Fruit fly (Drosophila melanogaster) whole organism, prepupa: ENCODE measurements around the gene Hibch.

Experiments used
- Blimp-1 ChIP-seq: fragments of 200-800 bp; sonication (Bioruptor generic); optimal IDR thresholded peaks from 3 replicates; lab custom pipeline; 2017; ENCODE audit warnings: missing biosample characterization, missing genetic modification characterization, mild to moderate bottlenecking, moderate library complexity, missing genetic modification reagents
- CG10631 ChIP-seq: fragments of 200-800 bp; sonication (Bioruptor generic); optimal IDR thresholded peaks from 2 replicates; lab custom pipeline; 2016; ENCODE audit warnings: missing biosample characterization, missing genetic modification characterization
- CG10669 ChIP-seq: fragments of 200-800 bp; sonication (Bioruptor generic); optimal IDR thresholded peaks from 3 replicates; lab custom pipeline; 2018; ENCODE audit warnings: missing biosample characterization, mild to moderate bottlenecking, missing genetic modification characterization, moderate library complexity
- CG11294 ChIP-seq: fragments of 200-800 bp; sonication (Bioruptor generic); IDR thresholded peaks from 2 replicates; pipeline ENCODE4 v1.3.6; 2022; ENCODE audit warnings: missing biosample characterization, missing genetic modification characterization
- CG11762 ChIP-seq: fragments of 200-800 bp; sonication (Bioruptor generic); optimal IDR thresholded peaks from 3 replicates; lab custom pipeline; 2016; ENCODE audit warnings: missing biosample characterization, missing genetic modification characterization; ENCODE audit not compliant: insufficient read depth
- CG11902 ChIP-seq: fragments of 200-800 bp; sonication (Bioruptor generic); optimal IDR thresholded peaks from 3 replicates; lab custom pipeline; 2016; ENCODE audit warnings: missing biosample characterization, missing genetic modification characterization
- CG15336 ChIP-seq: fragments of 200-800 bp; sonication (Bioruptor generic); IDR thresholded peaks from 2 replicates; pipeline ENCODE4 v1.3.6; 2022; ENCODE audit warnings: missing biosample characterization, missing genetic modification characterization
- CG3032 ChIP-seq: fragments of 200-800 bp; optimal IDR thresholded peaks from 2 replicates; lab custom pipeline; 2019; ENCODE audit warnings: missing biosample characterization, mild to moderate bottlenecking, missing genetic modification characterization, moderate library complexity
- CG31627 ChIP-seq: fragments of 200-800 bp; sonication (Bioruptor generic); optimal IDR thresholded peaks from 3 replicates; lab custom pipeline; 2016; ENCODE audit warnings: missing biosample characterization, missing genetic modification characterization
- CG32006 ChIP-seq: fragments of 200-800 bp; sonication (Bioruptor generic); optimal IDR thresholded peaks from 3 replicates; lab custom pipeline; 2017; ENCODE audit warnings: missing biosample characterization, mild to moderate bottlenecking, missing genetic modification characterization
- CG34406 ChIP-seq: fragments of 200-800 bp; sonication (Bioruptor generic); optimal IDR thresholded peaks from 3 replicates; lab custom pipeline; 2016; ENCODE audit warnings: missing biosample characterization, missing genetic modification characterization
- CG6163 ChIP-seq: fragments of 200-800 bp; sonication (Bioruptor generic); IDR thresholded peaks from 3 replicates; pipeline ENCODE4 v1.3.6; 2022; ENCODE audit warnings: missing biosample characterization, missing genetic modification characterization
- CG6276 ChIP-seq: fragments of 200-800 bp; sonication (Bioruptor generic); optimal IDR thresholded peaks from 2 replicates; lab custom pipeline; 2017; ENCODE audit warnings: missing biosample characterization, mild to moderate bottlenecking, missing genetic modification characterization
- CG6792 ChIP-seq: fragments of 200-800 bp; sonication (Bioruptor generic); optimal IDR thresholded peaks from 3 replicates; lab custom pipeline; 2016; ENCODE audit warnings: missing biosample characterization, missing genetic modification characterization
- CG6808 ChIP-seq: fragments of 200-800 bp; sonication (Bioruptor generic); optimal IDR thresholded peaks from 3 replicates; lab custom pipeline; 2017; ENCODE audit warnings: missing biosample characterization, missing genetic modification characterization, mild to moderate bottlenecking, moderate library complexity, missing genetic modification reagents
- CG7368 ChIP-seq: fragments of 200-800 bp; sonication (Bioruptor generic); optimal IDR thresholded peaks from 3 replicates; lab custom pipeline; 2016; ENCODE audit warnings: missing biosample characterization, missing genetic modification characterization
- CG8319 ChIP-seq: fragments of 200-800 bp; sonication (Bioruptor generic); optimal IDR thresholded peaks from 3 replicates; lab custom pipeline; 2016; ENCODE audit warnings: missing biosample characterization, missing genetic modification characterization
- CG8632 ChIP-seq: fragments of 200-800 bp; sonication (Bioruptor generic); optimal IDR thresholded peaks from 3 replicates; lab custom pipeline; 2016; ENCODE audit warnings: missing biosample characterization, missing genetic modification characterization
- CG9139 ChIP-seq: fragments of 200-800 bp; sonication (Bioruptor generic); optimal IDR thresholded peaks from 3 replicates; lab custom pipeline; 2017; ENCODE audit warnings: missing biosample characterization, mild to moderate bottlenecking, missing genetic modification characterization
- Eip75B ChIP-seq: fragments of 200-800 bp; sonication (Bioruptor generic); optimal IDR thresholded peaks from 3 replicates; lab custom pipeline; 2016; ENCODE audit warnings: missing biosample characterization, missing genetic modification characterization
- Eip78C ChIP-seq: fragments of 200-800 bp; sonication (Bioruptor generic); peaks from one replicate; lab custom pipeline; 2016; ENCODE audit warnings: missing biosample characterization, missing genetic modification characterization
- Ets96B ChIP-seq: fragments of 200-800 bp; optimal IDR thresholded peaks from 2 replicates; lab custom pipeline; 2019; ENCODE audit warnings: missing biosample characterization, mild to moderate bottlenecking, missing genetic modification characterization, moderate library complexity
- Gug ChIP-seq: fragments of 200-800 bp; sonication (Bioruptor generic); IDR thresholded peaks from 2 replicates; pipeline ENCODE4 v1.3.6; 2022; ENCODE audit warnings: missing biosample characterization, missing genetic modification characterization
- Hr39 ChIP-seq: fragments of 200-800 bp; sonication (Bioruptor generic); optimal IDR thresholded peaks from 2 replicates; lab custom pipeline; 2016; ENCODE audit warnings: missing biosample characterization, missing genetic modification characterization
- Lpt ChIP-seq: fragments of 200-800 bp; sonication (Bioruptor generic); optimal IDR thresholded peaks from 3 replicates; lab custom pipeline; 2016; ENCODE audit warnings: missing biosample characterization, missing genetic modification characterization
- Sox14 ChIP-seq: fragments of 200-800 bp; sonication (Bioruptor generic); optimal IDR thresholded peaks from 3 replicates; lab custom pipeline; 2016; ENCODE audit warnings: missing biosample characterization, missing genetic modification characterization
- Sox15 ChIP-seq: fragments of 200-800 bp; sonication (Bioruptor generic); optimal IDR thresholded peaks from 3 replicates; lab custom pipeline; 2016; ENCODE audit warnings: missing biosample characterization, missing genetic modification characterization
- achi ChIP-seq: fragments of 200-800 bp; sonication (Bioruptor generic); optimal IDR thresholded peaks from 3 replicates; lab custom pipeline; 2016; ENCODE audit warnings: missing biosample characterization, missing genetic modification characterization
- acj6 ChIP-seq: fragments of 200-800 bp; sonication (Bioruptor generic); optimal IDR thresholded peaks from 3 replicates; lab custom pipeline; 2016; ENCODE audit warnings: missing biosample characterization, missing genetic modification characterization
- cyc ChIP-seq: fragments of 200-800 bp; sonication (Bioruptor generic); optimal IDR thresholded peaks from 3 replicates; lab custom pipeline; 2016; ENCODE audit warnings: missing biosample characterization, missing genetic modification characterization
- dac ChIP-seq: fragments of 200-800 bp; sonication (Bioruptor generic); optimal IDR thresholded peaks from 2 replicates; lab custom pipeline; 2017; ENCODE audit warnings: missing biosample characterization, mild to moderate bottlenecking, missing genetic modification characterization
- dsx ChIP-seq: fragments of 200-800 bp; optimal IDR thresholded peaks from 3 replicates; lab custom pipeline; 2019; ENCODE audit warnings: missing biosample characterization, mild to moderate bottlenecking, missing genetic modification characterization, moderate library complexity; ENCODE audit not compliant: poor library complexity, severe bottlenecking
- eg ChIP-seq: fragments of 200-800 bp; sonication (Bioruptor generic); IDR thresholded peaks from 3 replicates; pipeline ENCODE4 v1.3.6; 2022; ENCODE audit warnings: missing biosample characterization, missing genetic modification characterization
- esn ChIP-seq: fragments of 200-800 bp; sonication (Bioruptor generic); optimal IDR thresholded peaks from 2 replicates; lab custom pipeline; 2016; ENCODE audit warnings: missing biosample characterization, mild to moderate bottlenecking, missing genetic modification characterization, moderate library complexity
- lz ChIP-seq: fragments of 200-800 bp; sonication (Bioruptor generic); optimal IDR thresholded peaks from 3 replicates; lab custom pipeline; 2016; ENCODE audit warnings: missing biosample characterization, missing genetic modification characterization
- net ChIP-seq: fragments of 200-800 bp; sonication (Bioruptor generic); optimal IDR thresholded peaks from 3 replicates; lab custom pipeline; 2016; ENCODE audit warnings: missing biosample characterization, missing genetic modification characterization
- spab ChIP-seq: fragments of 200-800 bp; sonication (Bioruptor generic); optimal IDR thresholded peaks from 2 replicates; lab custom pipeline; 2017; ENCODE audit warnings: missing biosample characterization, mild to moderate bottlenecking, missing genetic modification characterization, missing genetic modification reagents
- topi ChIP-seq: fragments of 200-800 bp; sonication (Bioruptor generic); optimal IDR thresholded peaks from 3 replicates; lab custom pipeline; 2016; ENCODE audit warnings: missing biosample characterization, missing genetic modification characterization
- vri ChIP-seq: fragments of 200-800 bp; sonication (Bioruptor generic); optimal IDR thresholded peaks from 3 replicates; lab custom pipeline; 2016; ENCODE audit warnings: missing biosample characterization, mild to moderate bottlenecking, missing genetic modification characterization

Hibch gene

dm6 chr3R:15342926-15343685 lies 13.9 kb upstream of the Hibch start, which contains the start of gene Nagk (continued):
- TF ChIP-seq Eip75B (GFP tag; lab: Kevin White, UChicago) = peak; percentile 72
- TF ChIP-seq CG31627 (GFP tag; lab: Kevin White, UChicago) = peak; percentile 67
- TF ChIP-seq CG11294 = no peak; the same call in 1 of the 2 replicates
- peak; percentile 50 for TF ChIP-seq CG7368
- TF ChIP-seq CG6276 = no peak
- no peak for TF ChIP-seq vri (GFP tag; lab: Kevin White, UChicago)
- peak; percentile 22; the same call in 1 of the 3 replicates for TF ChIP-seq CG6163 (GFP tag; lab: Robert Waterston, UW)
- peak; percentile 46 for TF ChIP-seq CG11762 (GFP tag; lab: Kevin White, UChicago)
- peak; percentile 39 for TF ChIP-seq CG11902 (GFP tag; lab: Kevin White, UChicago)
- peak; percentile 95 for TF ChIP-seq Eip78C (GFP tag; lab: Kevin White, UChicago)
- TF ChIP-seq net (GFP tag; lab: Kevin White, UChicago) = peak; percentile 68
- no peak for TF ChIP-seq CG9139 (GFP tag; lab: Kevin White, UChicago)
- no peak; the same call in 1 of the 2 replicates for TF ChIP-seq CG15336 (GFP tag; lab: Robert Waterston, UW)
- TF ChIP-seq Hr39 (GFP tag; lab: Kevin White, UChicago) = peak; percentile 58

- TF ChIP-seq Blimp-1 (peak; percentile 92), CG6808 (GFP tag; lab: Kevin White, UChicago) (no peak)
- TF ChIP-seq, all 60 proteins: peak for 1
Observed at dm6 chr3R:15345198-15346017, 11.6 kb upstream of the Hibch start.

dm6 chr3R:15346018-15346383 lies 11.0 kb upstream of the Hibch start, which contains the start of the genes Surf4 and CG31301:
Surf4 (minus strand) TSS chr3R:15346176.
CG31301 (plus strand) TSS chr3R:15346205.
- TF ChIP-seq eg (GFP tag; lab: Robert Waterston, UW) (no peak), dsx (GFP tag; lab: Kevin White, UChicago) (peak; percentile 91), vri (GFP tag; lab: Kevin White, UChicago) (no peak), esn (peak; percentile 9)
- TF ChIP-seq, all 60 proteins: peak for 2

- TF ChIP-seq spab (GFP tag; lab: Kevin White, UChicago) (no peak), Eip78C (GFP tag; lab: Kevin White, UChicago) (peak; percentile 87), eg (GFP tag; lab: Robert Waterston, UW) (peak; percentile 56; the same call in 1 of the 3 replicates), CG6163 (GFP tag; lab: Robert Waterston, UW) (peak; percentile 51), achi (GFP tag; lab: Kevin White, UChicago) (peak; percentile 30), cyc (GFP tag; lab: Kevin White, UChicago) (peak; percentile 34), CG6792 (GFP tag; lab: Kevin White, UChicago) (peak; percentile 44), lz (GFP tag; lab: Kevin White, UChicago) (peak; percentile 48), CG8319 (GFP tag; lab: Kevin White, UChicago) (no peak), Lpt (GFP tag; lab: Kevin White, UChicago) (no peak), Sox15 (GFP tag; lab: Kevin White, UChicago) (peak; percentile 13), CG8632 (GFP tag; lab: Kevin White, UChicago) (peak; percentile 22), Ets96B (tag; lab: Kevin White, UChicago) (peak; percentile 44), dac (GFP tag; lab: Kevin White, UChicago) (peak; percentile 28), CG31627 (GFP tag; lab: Kevin White, UChicago) (peak; percentile 42), CG3032 (tag; lab: Kevin White, UChicago) (peak; percentile 52), esn (peak; percentile 69), CG10669 (GFP tag; lab: Kevin White, UChicago) (peak; percentile 24), Gug (GFP tag; lab: Robert Waterston, UW) (no peak), CG10631 (GFP tag; lab: Kevin White, UChicago) (peak; percentile 47), CG11762 (GFP tag; lab: Kevin White, UChicago) (peak; percentile 10), CG11902 (GFP tag; lab: Kevin White, UChicago) (no peak), CG32006 (GFP tag; lab: Kevin White, UChicago) (no peak), CG34406 (GFP tag; lab: Kevin White, UChicago) (peak; percentile 44), acj6 (no peak), topi (GFP tag; lab: Kevin White, UChicago) (peak; percentile 44), Sox14 (GFP tag; lab: Kevin White, UChicago) (peak; percentile 52), CG11294 (0 out of 2 replicates have a peak, but pooled peaks have one; percentile 27)
Observed at dm6 chr3R:15347822-15348221, 9.2 kb upstream of the Hibch start, which contains the start of the genes CG42726 and CG42727. CG42726 (plus strand) TSS chr3R:15348048. CG42727 (plus strand) TSS chr3R:15348048.
